Worm (Caenorhabditis elegans): ENCODE measurements around the gene exh-1.

- TF ChIP-seq nhr-237 (tag; optimal IDR thresholded peaks at IDR 0.05) (no peak), zip-4 (GFP tag; optimal IDR thresholded peaks at IDR 0.05) (no peak), nhr-28 (tag; optimal IDR thresholded peaks at IDR 0.05) (no peak), pqm-1 (tag; optimal IDR thresholded peaks at IDR 0.05) (no peak), ama-1 (optimal IDR thresholded peaks at IDR 0.05) (no peak), vab-15 (tag; optimal IDR thresholded peaks at IDR 0.05) (no peak), nhr-71 (tag; optimal IDR thresholded peaks at IDR 0.05) (peak; percentile 39), unc-62 (GFP tag; optimal IDR thresholded peaks at IDR 0.05) (no peak), lin-35 (GFP tag; optimal IDR thresholded peaks at IDR 0.05) (peak; percentile 19 to 59), fkh-10 (GFP tag; optimal IDR thresholded peaks at IDR 0.05) (no peak), unc-30 (tag; optimal IDR thresholded peaks at IDR 0.05) (no peak), ceh-63 (GFP tag; optimal IDR thresholded peaks at IDR 0.05) (no peak), unc-86 (tag; optimal IDR thresholded peaks at IDR 0.05) (no peak)
These were observed 38.1 kb downstream of the exh-1 start, which contains the start of gene Y73C8B.2 for ce11 chrV:3194952-3195450.
